Fruit fly (Drosophila melanogaster): ENCODE results near the gene beg.

The beg gene

DNA sequence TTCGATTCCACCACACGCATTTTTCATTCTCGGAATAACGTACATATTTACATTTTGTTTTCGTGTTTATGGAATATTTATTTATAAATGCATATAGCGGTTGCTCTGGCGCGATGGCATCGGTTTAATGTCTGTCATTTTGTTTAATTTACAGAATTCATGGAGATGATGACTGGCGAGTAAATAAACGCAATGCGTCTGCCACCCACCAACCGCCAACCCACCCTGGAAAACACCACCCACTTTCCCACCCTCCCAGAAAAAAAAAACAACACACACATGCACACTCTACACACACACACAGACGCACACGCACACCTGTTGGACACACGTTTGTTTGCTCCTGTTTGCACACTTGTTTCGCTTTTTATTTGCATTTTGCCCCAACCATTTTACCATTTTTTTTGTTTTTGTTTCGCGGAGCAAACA lies 12.4 kb downstream of the beg start:
- TF ChIP-seq pan (optimal IDR thresholded peaks at IDR 0.05) (no peak), Dll (optimal IDR thresholded peaks at IDR 0.05) (no peak), psq (optimal IDR thresholded peaks at IDR 0.05) (no peak), EcR (GFP tag; optimal IDR thresholded peaks at IDR 0.05) (no peak), CG8478 (optimal IDR thresholded peaks at IDR 0.05) (no peak), usp (GFP tag; optimal IDR thresholded peaks at IDR 0.05) (no peak)

DNA sequence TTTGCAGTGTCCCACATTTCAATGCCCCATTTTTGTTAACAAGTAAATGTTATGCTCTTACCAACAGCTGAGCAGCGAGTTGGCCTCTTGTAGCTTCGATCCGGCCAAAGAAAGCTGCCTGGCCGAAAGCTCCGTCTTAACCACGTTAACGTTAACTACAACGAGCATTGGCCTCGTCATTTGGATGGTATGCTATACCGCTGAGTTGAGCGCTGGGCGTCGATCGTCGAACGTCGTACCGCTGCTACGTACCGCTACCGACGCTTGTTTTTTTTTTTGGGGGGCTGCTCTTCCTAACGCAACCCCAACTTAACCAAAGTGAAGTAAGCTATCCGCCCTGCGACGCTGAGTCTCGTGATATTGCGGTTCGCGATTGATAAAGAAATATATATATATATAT lies 13.8 kb downstream of the beg start, which contains the start of gene rogdi:
rogdi (plus strand) TSS at position 199 of the 400 bp plus-strand sequence.
- no peak for TF ChIP-seq CG8478 (optimal IDR thresholded peaks at IDR 0.05)

DNA sequence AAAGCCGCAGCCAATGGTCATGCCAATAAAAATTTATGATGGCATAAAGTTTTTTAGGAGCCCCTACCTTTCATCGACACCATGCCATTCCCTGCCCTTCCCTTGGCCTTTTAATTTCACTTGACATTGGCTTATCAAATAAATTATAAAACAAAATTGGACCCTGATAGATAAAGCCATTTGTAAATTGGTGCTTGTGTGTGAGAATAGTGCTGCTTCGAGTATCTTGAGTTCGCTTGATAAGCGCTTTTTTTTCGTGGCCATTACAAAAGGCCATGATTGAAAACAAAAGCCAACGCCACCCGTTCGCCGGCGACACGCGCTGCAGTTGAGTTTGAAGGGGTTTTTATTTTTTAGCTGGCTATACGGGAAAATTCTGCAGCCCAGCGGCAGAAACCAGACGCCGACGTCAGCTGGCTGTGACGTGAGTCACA lies 14.5 kb downstream of the beg start:
- TF ChIP-seq Dll (optimal IDR thresholded peaks at IDR 0.05) (no peak), pan (optimal IDR thresholded peaks at IDR 0.05) (no peak), usp (GFP tag; optimal IDR thresholded peaks at IDR 0.05) (no peak), psq (optimal IDR thresholded peaks at IDR 0.05) (no peak), EcR (GFP tag; optimal IDR thresholded peaks at IDR 0.05) (no peak), CG8478 (optimal IDR thresholded peaks at IDR 0.05) (no peak)

DNA sequence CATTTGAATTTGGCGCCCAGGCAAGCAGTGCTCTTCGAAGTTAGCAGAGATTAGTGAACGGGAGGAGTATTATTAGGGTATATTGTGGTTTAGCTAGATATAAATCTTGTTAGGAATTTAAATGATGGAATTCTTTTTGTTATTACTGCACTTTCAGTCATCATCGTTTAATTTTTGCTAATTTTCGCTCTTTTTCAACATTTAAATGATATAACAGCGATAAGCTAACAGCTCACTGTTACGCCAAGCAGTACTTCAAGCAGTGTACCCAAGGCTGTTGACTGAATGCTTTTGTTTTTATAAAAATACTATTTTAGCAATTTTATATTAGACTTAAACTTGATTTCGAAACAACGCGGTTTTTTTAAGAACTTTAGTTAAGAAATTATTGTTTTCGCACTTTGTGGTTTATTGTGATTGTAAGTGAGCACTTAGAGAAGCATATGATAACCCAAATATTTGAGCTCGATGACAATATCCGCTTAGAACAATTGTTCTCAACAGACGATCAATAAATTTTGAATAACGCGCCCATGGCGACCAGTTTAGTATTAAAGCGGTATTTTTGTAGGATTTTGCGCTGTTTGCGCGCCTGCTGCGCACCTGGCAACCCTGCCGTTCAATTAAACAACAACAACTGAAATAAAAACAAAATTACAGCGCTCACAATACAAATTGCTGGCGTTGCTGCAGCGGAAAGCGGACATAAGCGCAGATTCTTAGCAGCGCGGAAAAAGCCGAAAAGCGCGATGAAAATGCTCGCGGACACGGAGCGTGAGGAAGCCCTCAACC lies 15.4 kb downstream of the beg start:
- TF ChIP-seq usp (GFP tag; optimal IDR thresholded peaks at IDR 0.05) (no peak), Dll (optimal IDR thresholded peaks at IDR 0.05) (no peak), pan (optimal IDR thresholded peaks at IDR 0.05) (no peak), psq (optimal IDR thresholded peaks at IDR 0.05) (no peak), CG8478 (optimal IDR thresholded peaks at IDR 0.05) (no peak), EcR (GFP tag; optimal IDR thresholded peaks at IDR 0.05) (no peak)

DNA sequence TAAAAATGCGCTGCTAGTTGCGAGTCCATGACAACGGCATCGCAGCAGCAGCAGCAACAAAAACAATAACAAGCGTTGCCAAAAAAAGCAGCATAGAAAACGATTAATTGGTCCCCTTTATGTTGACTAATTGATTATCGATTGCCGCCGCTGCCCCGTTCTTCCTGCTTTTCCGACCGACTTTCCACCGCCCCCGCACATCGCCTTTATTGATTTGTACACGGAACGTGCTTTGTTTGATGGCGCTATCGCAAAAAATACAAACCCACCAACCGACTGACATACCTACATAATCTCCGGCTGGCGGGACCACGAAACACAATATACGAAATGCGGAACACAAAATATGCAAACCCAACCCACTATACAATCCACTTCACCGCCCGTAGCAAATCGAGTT lies 16.0 kb downstream of the beg start:
- no peak for TF ChIP-seq pan (optimal IDR thresholded peaks at IDR 0.05)
- TF ChIP-seq usp (GFP tag; optimal IDR thresholded peaks at IDR 0.05), result no peak
- no peak for TF ChIP-seq Dll (optimal IDR thresholded peaks at IDR 0.05)
- no peak for TF ChIP-seq CG8478 (optimal IDR thresholded peaks at IDR 0.05)
- no peak for TF ChIP-seq psq (optimal IDR thresholded peaks at IDR 0.05)
- no peak for TF ChIP-seq EcR (GFP tag; optimal IDR thresholded peaks at IDR 0.05)

DNA sequence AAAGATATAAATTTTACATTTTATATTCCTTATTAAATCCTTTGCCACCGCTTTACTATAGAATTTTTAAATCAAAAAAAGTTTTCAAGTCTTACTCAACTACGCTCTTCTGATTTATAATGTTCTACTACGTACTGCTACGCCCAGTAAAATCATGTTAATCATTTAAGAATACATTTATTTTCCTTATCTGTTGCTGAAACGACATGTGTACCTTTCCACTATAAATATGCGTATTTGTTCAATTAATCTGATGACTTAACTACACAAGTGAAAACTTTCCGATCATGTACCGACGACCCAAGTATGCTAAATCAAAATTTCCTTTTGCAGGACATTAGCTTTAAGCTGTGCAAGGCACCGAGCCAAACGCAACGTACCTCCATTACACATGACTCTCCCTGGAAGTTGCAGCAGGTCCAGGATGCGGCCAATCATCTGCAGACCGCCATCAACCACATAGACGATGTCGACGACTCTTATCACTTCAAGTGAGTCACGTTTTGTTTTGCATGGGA lies 17.0 kb downstream of the beg start:
- TF ChIP-seq Dll (optimal IDR thresholded peaks at IDR 0.05) (no peak), CG8478 (optimal IDR thresholded peaks at IDR 0.05) (no peak), psq (optimal IDR thresholded peaks at IDR 0.05) (no peak), usp (GFP tag; optimal IDR thresholded peaks at IDR 0.05) (no peak), pan (optimal IDR thresholded peaks at IDR 0.05) (no peak), EcR (GFP tag; optimal IDR thresholded peaks at IDR 0.05) (no peak)

DNA sequence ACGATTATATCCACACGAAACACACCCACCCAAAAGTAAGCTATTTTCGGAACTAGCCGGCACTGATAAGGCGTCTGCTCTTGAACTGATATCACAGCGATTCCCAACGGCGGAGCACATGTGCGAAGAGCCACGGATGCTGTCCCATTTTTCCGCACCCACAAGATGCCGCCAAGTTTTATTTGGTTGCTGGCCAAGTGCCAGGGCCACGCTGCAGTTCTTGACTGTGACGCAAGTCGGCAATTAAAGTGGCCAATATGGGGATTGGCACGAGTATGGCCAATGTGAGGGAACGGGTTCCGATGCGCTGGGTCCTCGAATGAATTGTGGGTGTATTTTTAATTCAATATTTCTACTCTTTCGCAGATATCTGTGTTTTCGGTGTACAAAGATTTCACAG lies 18.5 kb downstream of the beg start:
- TF ChIP-seq usp (GFP tag; optimal IDR thresholded peaks at IDR 0.05), result no peak
- TF ChIP-seq CG8478 (optimal IDR thresholded peaks at IDR 0.05), result no peak
- no peak for TF ChIP-seq EcR (GFP tag; optimal IDR thresholded peaks at IDR 0.05)
- TF ChIP-seq pan (optimal IDR thresholded peaks at IDR 0.05), result no peak
- no peak for TF ChIP-seq psq (optimal IDR thresholded peaks at IDR 0.05)
- TF ChIP-seq Dll (optimal IDR thresholded peaks at IDR 0.05), result no peak

DNA sequence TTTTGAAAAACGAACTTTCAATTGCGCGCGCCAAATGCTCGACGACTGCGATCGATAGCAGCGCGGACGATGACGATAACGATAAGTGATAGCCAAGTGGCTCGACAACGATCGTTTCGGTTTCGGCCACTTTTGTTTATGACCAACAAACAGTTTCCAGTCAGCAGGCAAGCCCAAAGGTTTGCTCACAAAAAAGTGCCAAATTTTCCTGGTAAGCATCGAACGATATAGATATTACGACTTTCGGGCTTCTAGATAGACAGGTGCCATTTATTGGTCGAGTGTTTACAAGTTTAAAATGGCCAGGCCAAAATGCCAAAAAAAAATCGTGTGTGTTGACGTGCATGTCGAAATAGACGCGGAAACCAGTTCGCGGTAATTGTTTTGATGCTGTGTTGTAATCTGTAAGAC lies 20.0 kb downstream of the beg start, which contains the start of gene CG7724:
CG7724 (plus strand) TSS at position 147 of the 411 bp plus-strand sequence.
- TF ChIP-seq Dll (optimal IDR thresholded peaks at IDR 0.05), result no peak
- no peak for TF ChIP-seq pan (optimal IDR thresholded peaks at IDR 0.05)
- TF ChIP-seq usp (GFP tag; optimal IDR thresholded peaks at IDR 0.05), result no peak
- TF ChIP-seq CG8478 (optimal IDR thresholded peaks at IDR 0.05), result no peak
- no peak for TF ChIP-seq EcR (GFP tag; optimal IDR thresholded peaks at IDR 0.05)
- no peak for TF ChIP-seq psq (optimal IDR thresholded peaks at IDR 0.05)

DNA sequence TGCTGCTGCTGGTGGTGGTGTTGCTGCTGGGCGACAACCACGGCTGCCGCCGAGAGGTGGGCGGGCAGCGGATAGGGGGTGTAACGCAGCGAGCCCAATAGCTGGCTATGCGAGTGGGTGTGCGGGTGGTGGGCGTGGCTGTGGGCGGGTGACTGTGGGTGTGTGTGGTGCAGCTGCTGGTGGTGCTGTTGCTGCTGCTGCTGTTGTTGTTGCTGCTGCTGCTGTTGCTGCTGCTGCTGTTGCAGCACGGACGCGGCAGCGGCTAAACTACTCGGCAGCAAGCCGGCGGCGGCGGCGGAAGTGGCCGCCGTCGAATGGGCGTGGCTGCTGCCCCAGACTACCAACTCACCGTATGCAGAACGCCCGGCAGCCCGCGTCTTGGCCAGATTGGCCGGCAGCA lies 41.8 kb downstream of the beg start:
- TF ChIP-seq Dll (optimal IDR thresholded peaks at IDR 0.05) (no peak), pan (optimal IDR thresholded peaks at IDR 0.05) (no peak), usp (GFP tag; optimal IDR thresholded peaks at IDR 0.05) (no peak), CG8478 (optimal IDR thresholded peaks at IDR 0.05) (no peak), EcR (GFP tag; optimal IDR thresholded peaks at IDR 0.05) (no peak), psq (optimal IDR thresholded peaks at IDR 0.05) (no peak)
